Worm (Caenorhabditis elegans) whole organism, L3 larva: ENCODE results near the gene mix-1.
A peak's percentile ranks its signal among the peaks of the same experiment; 100 is the strongest.

Source experiments
- ZK546.5 ChIP-seq: sonication (generic microtip); optimal IDR thresholded peaks from 2 replicates; lab custom pipeline; 2017; ENCODE audit warnings: missing biosample characterization, missing genetic modification characterization
- aly-2 ChIP-seq: fragments of 150-350 bp; optimal IDR thresholded peaks from 2 replicates; lab custom pipeline; 2014; ENCODE audit warnings: missing biosample characterization, missing genetic modification characterization
- ama-1 ChIP-seq: fragments of 150-350 bp; optimal IDR thresholded peaks from 2 replicates; lab custom pipeline; 2018
- ceh-16 ChIP-seq: sonication (generic microtip); optimal IDR thresholded peaks from 2 replicates; lab custom pipeline; 2017; ENCODE audit warnings: missing biosample characterization, missing genetic modification characterization
- ceh-28 ChIP-seq: fragments of 150-350 bp; optimal IDR thresholded peaks from 2 replicates; lab custom pipeline; 2014; ENCODE audit warnings: missing biosample characterization, missing genetic modification reagents, missing genetic modification characterization
- ceh-9 ChIP-seq: sonication (generic microtip); optimal IDR thresholded peaks from 2 replicates; lab custom pipeline; 2018; ENCODE audit warnings: missing biosample characterization, missing genetic modification characterization
- daf-12 ChIP-seq: fragments of 150-350 bp; optimal IDR thresholded peaks from 2 replicates; lab custom pipeline; 2014; ENCODE audit warnings: missing biosample characterization, missing genetic modification reagents, missing genetic modification characterization
- egl-27 ChIP-seq: sonication (generic microtip); optimal IDR thresholded peaks from 4 replicates; lab custom pipeline; 2017; ENCODE audit warnings: missing biosample characterization, missing genetic modification reagents, missing genetic modification characterization
- egl-5 ChIP-seq: fragments of 150-350 bp; optimal IDR thresholded peaks from 2 replicates; lab custom pipeline; 2017; ENCODE audit warnings: missing biosample characterization, missing genetic modification reagents, missing genetic modification characterization, inconsistent platforms
- elt-1 ChIP-seq: fragments of 150-350 bp; optimal IDR thresholded peaks from 2 replicates; lab custom pipeline; 2014; ENCODE audit warnings: missing biosample characterization, missing genetic modification characterization
- elt-2 ChIP-seq: sonication (generic microtip); optimal IDR thresholded peaks from 2 replicates; lab custom pipeline; 2016; ENCODE audit warnings: missing genetic modification reagents, mild to moderate bottlenecking, missing genetic modification characterization, missing compliant biosample characterization
- elt-3 ChIP-seq, 3 experiments: fragments of 150-350 bp in 1 of 3; sonication (generic microtip) in 2 of 3; optimal IDR thresholded peaks; 2 replicates in 2 of 3; 4 replicates in 1 of 3; lab custom pipeline; 2014 to 2017; ENCODE audit warnings: missing biosample characterization in 3 of 3, missing genetic modification characterization in 3 of 3
- fkh-10 ChIP-seq: sonication (generic microtip); optimal IDR thresholded peaks from 2 replicates; lab custom pipeline; 2017; ENCODE audit warnings: missing biosample characterization, missing genetic modification reagents, missing genetic modification characterization
- fkh-2 ChIP-seq: fragments of 150-350 bp; optimal IDR thresholded peaks from 2 replicates; lab custom pipeline; 2014; ENCODE audit warnings: missing biosample characterization, missing genetic modification reagents, missing genetic modification characterization
- fos-1 ChIP-seq: fragments of 150-350 bp; optimal IDR thresholded peaks from 2 replicates; lab custom pipeline; 2014; ENCODE audit warnings: missing biosample characterization, missing genetic modification characterization
- jun-1 ChIP-seq: fragments of 150-350 bp; optimal IDR thresholded peaks from 2 replicates; lab custom pipeline; 2014; ENCODE audit warnings: missing biosample characterization, missing genetic modification reagents, missing genetic modification characterization
- lin-15B ChIP-seq: fragments of 150-350 bp; optimal IDR thresholded peaks from 2 replicates; lab custom pipeline; 2014; ENCODE audit warnings: missing biosample characterization, missing genetic modification characterization
- lin-39 ChIP-seq: fragments of 150-350 bp; optimal IDR thresholded peaks from 2 replicates; lab custom pipeline; 2018; ENCODE audit warnings: missing biosample characterization, missing genetic modification reagents, missing genetic modification characterization
- lsy-12 ChIP-seq: sonication (generic microtip); optimal IDR thresholded peaks from 2 replicates; lab custom pipeline; 2016; ENCODE audit warnings: mild to moderate bottlenecking, missing genetic modification characterization, missing compliant biosample characterization
- mdl-1 ChIP-seq: fragments of 150-350 bp; optimal IDR thresholded peaks from 2 replicates; lab custom pipeline; 2014; ENCODE audit warnings: missing biosample characterization, missing genetic modification characterization
- mml-1 ChIP-seq: fragments of 150-350 bp; sonication (generic microtip); optimal IDR thresholded peaks from 3 replicates; lab custom pipeline; 2014; ENCODE audit warnings: missing biosample characterization, missing genetic modification characterization
- nfya-1 ChIP-seq: sonication (generic microtip); optimal IDR thresholded peaks from 2 replicates; lab custom pipeline; 2017; ENCODE audit warnings: missing genetic modification characterization, mild to moderate bottlenecking, missing compliant biosample characterization, antibody characterized with exemption, moderate library complexity; ENCODE audit not compliant: insufficient read depth
- nhr-11 ChIP-seq: fragments of 150-350 bp; optimal IDR thresholded peaks from 2 replicates; lab custom pipeline; 2014; ENCODE audit warnings: missing biosample characterization, missing genetic modification characterization
- nhr-12 ChIP-seq: fragments of 150-350 bp; optimal IDR thresholded peaks from 2 replicates; lab custom pipeline; 2014; ENCODE audit warnings: missing biosample characterization, missing genetic modification characterization
- nhr-23 ChIP-seq: fragments of 150-350 bp; optimal IDR thresholded peaks from 2 replicates; lab custom pipeline; 2014; ENCODE audit warnings: missing biosample characterization, missing genetic modification reagents, missing genetic modification characterization
- nhr-25 ChIP-seq: sonication (generic microtip); optimal IDR thresholded peaks from 2 replicates; lab custom pipeline; 2017; ENCODE audit warnings: missing biosample characterization, missing genetic modification characterization
- nhr-43 ChIP-seq: sonication (generic microtip); optimal IDR thresholded peaks from 2 replicates; lab custom pipeline; 2016; ENCODE audit warnings: mild to moderate bottlenecking, missing genetic modification characterization, missing compliant biosample characterization; ENCODE audit not compliant: poor library complexity, severe bottlenecking
- nhr-76 ChIP-seq: fragments of 150-350 bp; sonication (generic microtip); optimal IDR thresholded peaks from 5 replicates; lab custom pipeline; 2014; ENCODE audit warnings: missing biosample characterization, missing genetic modification characterization
- pha-4 ChIP-seq: fragments of 150-350 bp; optimal IDR thresholded peaks from 2 replicates; lab custom pipeline; 2014; ENCODE audit warnings: missing biosample characterization, missing genetic modification reagents, missing genetic modification characterization
- snpc-4 ChIP-seq: fragments of 150-350 bp; optimal IDR thresholded peaks from 2 replicates; lab custom pipeline; 2014; ENCODE audit warnings: missing biosample characterization, missing genetic modification characterization
- tbx-2 ChIP-seq: sonication (generic microtip); optimal IDR thresholded peaks from 2 replicates; lab custom pipeline; 2016; ENCODE audit warnings: mild to moderate bottlenecking, missing genetic modification characterization, missing compliant biosample characterization
- unc-62 ChIP-seq: fragments of 150-350 bp; sonication (generic microtip); optimal IDR thresholded peaks from 4 replicates; lab custom pipeline; 2014; ENCODE audit warnings: missing biosample characterization, missing genetic modification reagents, missing genetic modification characterization
- ztf-11 ChIP-seq: fragments of 150-350 bp; optimal IDR thresholded peaks from 2 replicates; lab custom pipeline; 2014; ENCODE audit warnings: missing biosample characterization, missing genetic modification characterization
- ztf-4 ChIP-seq: fragments of 150-350 bp; optimal IDR thresholded peaks from 2 replicates; lab custom pipeline; 2014; ENCODE audit warnings: missing biosample characterization, missing genetic modification characterization

Gene mix-1

DNA sequence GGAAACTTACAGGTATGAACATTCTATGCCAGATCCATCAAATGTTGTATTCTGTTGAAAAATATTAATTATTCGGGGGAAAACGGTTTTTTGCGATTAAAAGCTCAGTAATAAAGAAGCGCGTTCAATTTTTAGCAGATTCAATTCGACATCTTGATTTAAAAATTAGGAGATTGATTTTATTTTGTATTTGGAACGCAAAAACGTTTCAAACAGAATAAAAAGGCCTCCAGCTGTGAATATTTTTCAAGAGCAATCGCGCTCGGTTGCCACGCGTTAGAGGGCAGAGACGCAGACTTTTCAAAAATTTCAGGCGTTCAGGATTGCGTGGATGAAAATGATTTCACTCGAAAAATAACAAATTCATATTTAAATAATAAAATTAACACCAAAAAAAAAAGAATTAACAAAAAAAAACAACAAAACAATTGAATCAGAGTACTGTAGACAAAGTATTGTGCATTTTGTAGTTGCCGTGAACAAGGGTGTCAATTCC lies 4.1 kb upstream of the mix-1 start, which contains the start of gene R06F6.8:
TSS of gene R06F6.8 (minus strand) at position 51 of the 496 bp plus-strand sequence.
- TF ChIP-seq ceh-28 (no peak), nhr-25 (no peak), aly-2 (tag; lab: Kevin White, UChicago) (no peak), elt-1 (tag; lab: Kevin White, UChicago) (no peak), elt-3 (tag; optimal IDR thresholded peaks at IDR 0.05; lab: Kevin White, UChicago) (no peak), lin-39 (tag; lab: Kevin White, UChicago) (peak; percentile 19), pha-4 (tag; lab: Kevin White, UChicago) (peak; percentile 32), nhr-43 (tag; lab: Kevin White, UChicago) (no peak), nfya-1 (tag; lab: Kevin White, UChicago) (peak; percentile 47), snpc-4 (tag; lab: Kevin White, UChicago) (peak; percentile 20), egl-5 (tag; lab: Kevin White, UChicago) (no peak), ama-1 (lab: Kevin White, UChicago) (no peak), lin-15B (peak; percentile 50)
- TF ChIP-seq, all 47 proteins: peak for 5

DNA sequence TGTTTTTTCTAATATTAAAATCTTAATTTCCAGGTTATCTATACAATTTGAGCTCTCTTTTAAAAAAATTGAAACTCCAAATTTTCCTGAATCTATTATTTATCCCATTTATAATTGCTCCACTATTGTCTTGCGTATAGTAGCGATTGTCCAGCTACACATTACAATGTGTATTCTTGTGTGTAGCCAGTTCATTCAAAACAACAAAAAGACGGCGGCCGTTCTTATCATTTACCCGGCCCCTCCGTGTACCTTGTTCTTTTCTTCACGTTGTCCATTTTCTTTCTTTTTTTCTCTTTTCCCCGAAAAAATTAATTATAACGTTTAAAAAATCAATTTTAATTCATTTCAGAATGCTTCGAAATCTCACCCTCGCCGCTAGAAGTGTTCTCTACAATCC lies 3.4 kb upstream of the mix-1 start, which contains the start of gene ech-4:
TSS of gene ech-4 (plus strand) at position 353 of the 400 bp plus-strand sequence.
- TF ChIP-seq elt-2 (tag; lab: Kevin White, UChicago) (peak; percentile 47), mml-1 (no peak), jun-1 (tag; lab: Kevin White, UChicago) (peak; percentile 3), pha-4 (tag; lab: Kevin White, UChicago) (peak; percentile 11), ceh-9 (tag; lab: Kevin White, UChicago) (no peak), snpc-4 (tag; lab: Kevin White, UChicago) (no peak), tbx-2 (tag; lab: Kevin White, UChicago) (no peak), ztf-4 (tag; lab: Kevin White, UChicago) (no peak), ztf-11 (no peak), lin-15B (no peak), nhr-76 (tag; lab: Kevin White, UChicago) (no peak), fos-1 (no peak), ZK546.5 (tag; lab: Kevin White, UChicago) (no peak), ceh-16 (tag; lab: Kevin White, UChicago) (no peak), ama-1 (lab: Kevin White, UChicago) (no peak), nhr-11 (tag; lab: Kevin White, UChicago) (no peak), unc-62 (GFP tag; lab: Kevin White, UChicago) (no peak), egl-5 (tag; lab: Kevin White, UChicago) (no peak), elt-1 (tag; lab: Kevin White, UChicago) (no peak), daf-12 (tag; lab: Kevin White, UChicago) (no peak), mdl-1 (tag; lab: Kevin White, UChicago) (no peak), fkh-2 (no peak), lsy-12 (tag; lab: Kevin White, UChicago) (no peak), nhr-23 (tag; lab: Kevin White, UChicago) (no peak), fkh-10 (GFP tag; lab: Kevin White, UChicago) (no peak), nhr-12 (tag; lab: Kevin White, UChicago) (no peak)
- TF ChIP-seq, all 47 proteins: peak for 3

DNA sequence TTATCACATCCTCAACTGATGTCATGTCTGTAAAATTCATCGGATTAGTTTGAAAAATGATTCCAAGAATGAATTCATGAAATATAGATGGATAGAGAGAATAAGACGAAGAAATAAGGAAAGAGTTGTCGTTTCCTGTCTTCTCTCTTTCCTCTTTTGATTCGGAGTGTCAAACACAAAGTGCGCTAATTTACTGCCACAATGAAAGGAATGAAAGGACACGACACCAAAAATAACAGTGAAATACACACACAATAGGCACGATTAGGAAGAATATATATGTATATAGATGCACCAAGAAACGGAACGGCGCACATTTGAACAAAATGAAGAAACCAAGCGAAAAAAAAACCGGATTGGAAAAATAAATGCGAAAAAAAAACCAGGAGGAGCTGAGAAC lies 5.0 kb downstream of the mix-1 start, which contains the start of gene VM106R.1:
TSS of gene VM106R.1 (minus strand) at position 101 of the 400 bp plus-strand sequence.
- TF ChIP-seq elt-3 (tag; optimal IDR thresholded peaks at IDR 0.05; lab: Kevin White, UChicago) (no peak), jun-1 (tag; lab: Kevin White, UChicago) (no peak), pha-4 (tag; lab: Kevin White, UChicago) (no peak), elt-1 (tag; lab: Kevin White, UChicago) (no peak), ztf-11 (no peak), egl-27 (no peak), nhr-43 (tag; lab: Kevin White, UChicago) (no peak)
- TF ChIP-seq, all 47 proteins: peak for 0

DNA sequence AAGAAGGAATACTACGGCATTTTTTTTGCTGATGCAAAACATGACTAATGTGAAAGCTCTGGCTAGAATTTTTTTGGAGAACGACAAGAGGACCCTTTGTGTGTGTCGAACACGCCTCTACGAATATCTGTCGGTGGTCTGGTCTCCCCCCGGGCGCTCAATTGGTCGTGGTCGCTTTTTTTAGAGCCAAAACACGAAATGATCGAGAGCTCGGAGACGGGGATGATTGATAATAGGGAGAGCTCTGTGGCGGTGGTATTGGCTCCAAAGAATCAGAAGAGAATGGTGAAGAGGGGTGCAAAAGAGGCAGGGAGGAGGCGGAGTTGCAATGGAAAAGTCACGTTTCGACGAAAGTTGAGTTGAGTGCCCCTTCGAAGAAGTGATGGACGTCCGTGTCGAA lies 5.5 kb downstream of the mix-1 start:
- TF ChIP-seq ZK546.5 (tag; lab: Kevin White, UChicago) (no peak), lin-39 (tag; lab: Kevin White, UChicago) (peak; percentile 84), nfya-1 (tag; lab: Kevin White, UChicago) (peak; percentile 24)
